Fruit fly (Drosophila melanogaster) whole organism, prepupa: ENCODE measurements around the gene CG5390.

Source experiments
- Blimp-1 ChIP-seq: fragments of 200-800 bp; sonication (Bioruptor generic); optimal IDR thresholded peaks from 3 replicates; lab custom pipeline; 2017; ENCODE audit warnings: missing biosample characterization, missing genetic modification characterization, mild to moderate bottlenecking, moderate library complexity, missing genetic modification reagents
- CG10669 ChIP-seq: fragments of 200-800 bp; sonication (Bioruptor generic); optimal IDR thresholded peaks from 3 replicates; lab custom pipeline; 2018; ENCODE audit warnings: missing biosample characterization, mild to moderate bottlenecking, missing genetic modification characterization, moderate library complexity
- CG11294 ChIP-seq: fragments of 200-800 bp; sonication (Bioruptor generic); IDR thresholded peaks from 2 replicates; pipeline ENCODE4 v1.3.6; 2022; ENCODE audit warnings: missing biosample characterization, missing genetic modification characterization
- CG11762 ChIP-seq: fragments of 200-800 bp; sonication (Bioruptor generic); optimal IDR thresholded peaks from 3 replicates; lab custom pipeline; 2016; ENCODE audit warnings: missing biosample characterization, missing genetic modification characterization; ENCODE audit not compliant: insufficient read depth
- CG11902 ChIP-seq: fragments of 200-800 bp; sonication (Bioruptor generic); optimal IDR thresholded peaks from 3 replicates; lab custom pipeline; 2016; ENCODE audit warnings: missing biosample characterization, missing genetic modification characterization
- CG15336 ChIP-seq: fragments of 200-800 bp; sonication (Bioruptor generic); IDR thresholded peaks from 2 replicates; pipeline ENCODE4 v1.3.6; 2022; ENCODE audit warnings: missing biosample characterization, missing genetic modification characterization
- CG1621 ChIP-seq: fragments of 200-800 bp; sonication (Bioruptor generic); optimal IDR thresholded peaks from 3 replicates; lab custom pipeline; 2018; ENCODE audit warnings: missing biosample characterization, mild to moderate bottlenecking, missing genetic modification characterization
- CG16779 ChIP-seq: fragments of 200-800 bp; sonication (Bioruptor generic); optimal IDR thresholded peaks from 3 replicates; lab custom pipeline; 2017; ENCODE audit warnings: missing biosample characterization, mild to moderate bottlenecking, missing genetic modification characterization
- CG3032 ChIP-seq: fragments of 200-800 bp; optimal IDR thresholded peaks from 2 replicates; lab custom pipeline; 2019; ENCODE audit warnings: missing biosample characterization, mild to moderate bottlenecking, missing genetic modification characterization, moderate library complexity
- CG34406 ChIP-seq: fragments of 200-800 bp; sonication (Bioruptor generic); optimal IDR thresholded peaks from 3 replicates; lab custom pipeline; 2016; ENCODE audit warnings: missing biosample characterization, missing genetic modification characterization
- CG3919 ChIP-seq: fragments of 200-800 bp; sonication (Bioruptor generic); optimal IDR thresholded peaks from 3 replicates; lab custom pipeline; 2016; ENCODE audit warnings: missing biosample characterization, missing genetic modification characterization
- CG4318 ChIP-seq: fragments of 200-800 bp; sonication (Bioruptor generic); optimal IDR thresholded peaks from 3 replicates; lab custom pipeline; 2017; ENCODE audit warnings: missing biosample characterization, mild to moderate bottlenecking, missing genetic modification characterization
- CG6792 ChIP-seq: fragments of 200-800 bp; sonication (Bioruptor generic); optimal IDR thresholded peaks from 3 replicates; lab custom pipeline; 2016; ENCODE audit warnings: missing biosample characterization, missing genetic modification characterization
- CG6854 ChIP-seq: fragments of 200-800 bp; sonication (Bioruptor generic); optimal IDR thresholded peaks from 2 replicates; lab custom pipeline; 2017; ENCODE audit warnings: missing biosample characterization, mild to moderate bottlenecking, missing genetic modification characterization
- CG7368 ChIP-seq: fragments of 200-800 bp; sonication (Bioruptor generic); optimal IDR thresholded peaks from 3 replicates; lab custom pipeline; 2016; ENCODE audit warnings: missing biosample characterization, missing genetic modification characterization
- CG8119 ChIP-seq: fragments of 200-800 bp; sonication (Bioruptor generic); IDR thresholded peaks from 3 replicates; pipeline ENCODE4 v1.3.6; 2022; ENCODE audit warnings: missing biosample characterization, missing genetic modification characterization
- CG8319 ChIP-seq: fragments of 200-800 bp; sonication (Bioruptor generic); optimal IDR thresholded peaks from 3 replicates; lab custom pipeline; 2016; ENCODE audit warnings: missing biosample characterization, missing genetic modification characterization
- CG9139 ChIP-seq: fragments of 200-800 bp; sonication (Bioruptor generic); optimal IDR thresholded peaks from 3 replicates; lab custom pipeline; 2017; ENCODE audit warnings: missing biosample characterization, mild to moderate bottlenecking, missing genetic modification characterization
- Eip75B ChIP-seq: fragments of 200-800 bp; sonication (Bioruptor generic); optimal IDR thresholded peaks from 3 replicates; lab custom pipeline; 2016; ENCODE audit warnings: missing biosample characterization, missing genetic modification characterization
- Eip78C ChIP-seq: fragments of 200-800 bp; sonication (Bioruptor generic); peaks from one replicate; lab custom pipeline; 2016; ENCODE audit warnings: missing biosample characterization, missing genetic modification characterization
- Eip93F ChIP-seq: fragments of 200-800 bp; sonication (Bioruptor generic); optimal IDR thresholded peaks from 2 replicates; lab custom pipeline; 2016; ENCODE audit warnings: missing biosample characterization, mild to moderate bottlenecking, missing genetic modification characterization
- Ets21C ChIP-seq: fragments of 200-800 bp; sonication (Bioruptor generic); optimal IDR thresholded peaks from 3 replicates; lab custom pipeline; 2016; ENCODE audit warnings: missing biosample characterization, missing genetic modification characterization
- Ets96B ChIP-seq: fragments of 200-800 bp; optimal IDR thresholded peaks from 2 replicates; lab custom pipeline; 2019; ENCODE audit warnings: missing biosample characterization, mild to moderate bottlenecking, missing genetic modification characterization, moderate library complexity
- Hr39 ChIP-seq: fragments of 200-800 bp; sonication (Bioruptor generic); optimal IDR thresholded peaks from 2 replicates; lab custom pipeline; 2016; ENCODE audit warnings: missing biosample characterization, missing genetic modification characterization
- Hr4 ChIP-seq: fragments of 200-800 bp; sonication (Bioruptor generic); optimal IDR thresholded peaks from 3 replicates; lab custom pipeline; 2016; ENCODE audit warnings: missing biosample characterization, missing genetic modification characterization
- Lpt ChIP-seq: fragments of 200-800 bp; sonication (Bioruptor generic); optimal IDR thresholded peaks from 3 replicates; lab custom pipeline; 2016; ENCODE audit warnings: missing biosample characterization, missing genetic modification characterization
- Met ChIP-seq: fragments of 200-800 bp; sonication (Bioruptor generic); optimal IDR thresholded peaks from 3 replicates; lab custom pipeline; 2016; ENCODE audit warnings: missing biosample characterization, missing genetic modification characterization
- OdsH ChIP-seq: fragments of 200-800 bp; sonication (Bioruptor generic); optimal IDR thresholded peaks from 3 replicates; lab custom pipeline; 2016; ENCODE audit warnings: missing biosample characterization, missing genetic modification characterization
- Sox14 ChIP-seq: fragments of 200-800 bp; sonication (Bioruptor generic); optimal IDR thresholded peaks from 3 replicates; lab custom pipeline; 2016; ENCODE audit warnings: missing biosample characterization, missing genetic modification characterization
- Sox15 ChIP-seq: fragments of 200-800 bp; sonication (Bioruptor generic); optimal IDR thresholded peaks from 3 replicates; lab custom pipeline; 2016; ENCODE audit warnings: missing biosample characterization, missing genetic modification characterization
- achi ChIP-seq: fragments of 200-800 bp; sonication (Bioruptor generic); optimal IDR thresholded peaks from 3 replicates; lab custom pipeline; 2016; ENCODE audit warnings: missing biosample characterization, missing genetic modification characterization
- acj6 ChIP-seq: fragments of 200-800 bp; sonication (Bioruptor generic); optimal IDR thresholded peaks from 3 replicates; lab custom pipeline; 2016; ENCODE audit warnings: missing biosample characterization, missing genetic modification characterization
- cyc ChIP-seq: fragments of 200-800 bp; sonication (Bioruptor generic); optimal IDR thresholded peaks from 3 replicates; lab custom pipeline; 2016; ENCODE audit warnings: missing biosample characterization, missing genetic modification characterization
- dsx ChIP-seq: fragments of 200-800 bp; optimal IDR thresholded peaks from 3 replicates; lab custom pipeline; 2019; ENCODE audit warnings: missing biosample characterization, mild to moderate bottlenecking, missing genetic modification characterization, moderate library complexity; ENCODE audit not compliant: poor library complexity, severe bottlenecking
- eg ChIP-seq: fragments of 200-800 bp; sonication (Bioruptor generic); IDR thresholded peaks from 3 replicates; pipeline ENCODE4 v1.3.6; 2022; ENCODE audit warnings: missing biosample characterization, missing genetic modification characterization
- esn ChIP-seq: fragments of 200-800 bp; sonication (Bioruptor generic); optimal IDR thresholded peaks from 2 replicates; lab custom pipeline; 2016; ENCODE audit warnings: missing biosample characterization, mild to moderate bottlenecking, missing genetic modification characterization, moderate library complexity
- fd85E ChIP-seq: fragments of 200-800 bp; sonication (Bioruptor generic); optimal IDR thresholded peaks from 3 replicates; lab custom pipeline; 2016; ENCODE audit warnings: missing biosample characterization, missing genetic modification characterization
- fkh ChIP-seq: fragments of 200-800 bp; sonication (Bioruptor generic); optimal IDR thresholded peaks from 3 replicates; lab custom pipeline; 2017; ENCODE audit warnings: missing biosample characterization, mild to moderate bottlenecking, missing genetic modification characterization, moderate library complexity
- lz ChIP-seq: fragments of 200-800 bp; sonication (Bioruptor generic); optimal IDR thresholded peaks from 3 replicates; lab custom pipeline; 2016; ENCODE audit warnings: missing biosample characterization, missing genetic modification characterization
- net ChIP-seq: fragments of 200-800 bp; sonication (Bioruptor generic); optimal IDR thresholded peaks from 3 replicates; lab custom pipeline; 2016; ENCODE audit warnings: missing biosample characterization, missing genetic modification characterization
- pdm3 ChIP-seq: fragments of 200-800 bp; sonication (Bioruptor generic); optimal IDR thresholded peaks from 3 replicates; lab custom pipeline; 2016; ENCODE audit warnings: missing biosample characterization, missing genetic modification characterization
- spab ChIP-seq: fragments of 200-800 bp; sonication (Bioruptor generic); optimal IDR thresholded peaks from 2 replicates; lab custom pipeline; 2017; ENCODE audit warnings: missing biosample characterization, mild to moderate bottlenecking, missing genetic modification characterization, missing genetic modification reagents
- ss ChIP-seq, 2 experiments: fragments of 200-800 bp; sonication (Bioruptor generic); optimal IDR thresholded peaks; 2 replicates in 1 of 2; 3 replicates in 1 of 2; lab custom pipeline; 2017 to 2018; ENCODE audit warnings: mild to moderate bottlenecking in 2 of 2, missing biosample characterization in 2 of 2, missing genetic modification characterization in 2 of 2, moderate library complexity in 1 of 2
- svp ChIP-seq: fragments of 200-800 bp; sonication (Bioruptor generic); peaks from one replicate; lab custom pipeline; 2016; ENCODE audit warnings: missing biosample characterization, missing genetic modification characterization
- topi ChIP-seq: fragments of 200-800 bp; sonication (Bioruptor generic); optimal IDR thresholded peaks from 3 replicates; lab custom pipeline; 2016; ENCODE audit warnings: missing biosample characterization, missing genetic modification characterization
- vri ChIP-seq: fragments of 200-800 bp; sonication (Bioruptor generic); optimal IDR thresholded peaks from 3 replicates; lab custom pipeline; 2016; ENCODE audit warnings: missing biosample characterization, mild to moderate bottlenecking, missing genetic modification characterization

The CG5390 gene

DNA sequence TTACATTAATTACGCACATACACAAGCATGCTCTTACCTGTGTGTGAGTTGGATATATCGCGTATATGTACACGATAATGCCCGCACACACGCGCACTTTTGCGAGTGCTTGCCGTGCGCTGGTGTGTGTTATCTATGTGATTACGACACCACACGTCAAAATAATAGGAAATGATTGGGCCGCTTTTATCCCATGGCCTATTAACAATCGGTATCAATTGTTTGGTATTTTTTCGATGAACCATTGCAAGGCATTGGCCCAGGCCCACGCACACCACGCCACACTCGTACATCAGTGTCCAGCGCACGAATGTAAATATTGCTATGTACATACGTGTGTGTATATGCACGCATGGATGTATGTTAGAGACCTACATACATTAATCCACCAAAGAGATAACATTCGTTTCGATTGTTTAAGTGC lies 28.5 kb upstream of the CG5390 start:
- TF ChIP-seq cyc = no peak
- TF ChIP-seq eg = no peak
- peak; percentile 85 for TF ChIP-seq Eip78C (GFP tag; lab: Kevin White, UChicago)
- TF ChIP-seq lz (GFP tag; lab: Kevin White, UChicago) = no peak
- TF ChIP-seq Hr4 = peak; percentile 24
- TF ChIP-seq CG6792 (GFP tag; lab: Kevin White, UChicago) = no peak
- TF ChIP-seq achi (GFP tag; lab: Kevin White, UChicago) = peak; percentile 32
- TF ChIP-seq CG3032 (tag; lab: Kevin White, UChicago) = no peak
- no peak for TF ChIP-seq spab (GFP tag; lab: Kevin White, UChicago)
- peak; percentile 9 for TF ChIP-seq Ets96B (tag; lab: Kevin White, UChicago)
- peak; percentile 18 for TF ChIP-seq dsx (GFP tag; lab: Kevin White, UChicago)
- no peak for TF ChIP-seq fd85E (GFP tag; lab: Kevin White, UChicago)
- no peak for TF ChIP-seq Ets21C
- TF ChIP-seq CG1621 (tag; lab: Kevin White, UChicago) = peak; percentile 34
- no peak for TF ChIP-seq CG4318 (GFP tag; lab: Kevin White, UChicago)
- peak; percentile 98 for TF ChIP-seq fkh
- no peak for TF ChIP-seq CG3919 (GFP tag; lab: Kevin White, UChicago)
- TF ChIP-seq Sox15 (GFP tag; lab: Kevin White, UChicago) = no peak
- peak; percentile 73 for TF ChIP-seq svp (GFP tag; lab: Kevin White, UChicago)
- TF ChIP-seq CG7368 = no peak
- no peak for TF ChIP-seq net (GFP tag; lab: Kevin White, UChicago)
- peak; percentile 98 for TF ChIP-seq vri
- peak; percentile 61 for TF ChIP-seq CG6854 (GFP tag; lab: Kevin White, UChicago)
- no peak for TF ChIP-seq CG8319
- TF ChIP-seq CG34406 (GFP tag; lab: Kevin White, UChicago) = no peak
- TF ChIP-seq Lpt (GFP tag; lab: Kevin White, UChicago) = peak; percentile 2
- peak; percentile 67 for TF ChIP-seq esn (GFP tag; lab: Kevin White, UChicago)
- peak; percentile 58; the same call in 2 of the 3 replicates for TF ChIP-seq CG8119 (GFP tag; lab: Robert Waterston, UW)
- no peak for TF ChIP-seq CG11762 (GFP tag; lab: Kevin White, UChicago)
- TF ChIP-seq CG11294 (GFP tag; lab: Robert Waterston, UW) = no peak
- TF ChIP-seq CG10669 (GFP tag; lab: Kevin White, UChicago) = peak; percentile 33
- TF ChIP-seq Blimp-1 = no peak
- TF ChIP-seq CG16779 = no peak
- TF ChIP-seq Sox14 (GFP tag; lab: Kevin White, UChicago) = peak; percentile 66
- no peak for TF ChIP-seq OdsH (GFP tag; lab: Kevin White, UChicago)
- TF ChIP-seq Eip75B = peak; percentile 46
- TF ChIP-seq topi (GFP tag; lab: Kevin White, UChicago) = peak; percentile 17
- peak; percentile 38 for TF ChIP-seq Met
- peak; percentile 14 for TF ChIP-seq pdm3
- peak; percentile 27 for TF ChIP-seq acj6
- TF ChIP-seq Eip93F = peak; percentile 23
- peak; percentile 66 for TF ChIP-seq CG15336 (GFP tag; lab: Robert Waterston, UW)
- no peak for TF ChIP-seq Hr39 (GFP tag; lab: Kevin White, UChicago)
- peak in 1 of 2 experiments; percentile 81 for TF ChIP-seq ss (GFP tag; optimal IDR thresholded peaks at IDR 0.05; lab: Kevin White, UChicago)
- no peak for TF ChIP-seq CG9139 (GFP tag; lab: Kevin White, UChicago)
- TF ChIP-seq CG11902 (GFP tag; lab: Kevin White, UChicago) = no peak
